Fruit fly (Drosophila melanogaster): ENCODE results near the gene CG14907.

CG14907 gene

dm6 chr3R:16649282-16649681 is 2.8 kb downstream of the CG14907 start:
- no peak for TF ChIP-seq ttk (optimal IDR thresholded peaks at IDR 0.05)
- no peak for TF ChIP-seq Sin3A (optimal IDR thresholded peaks at IDR 0.05)
- no peak for TF ChIP-seq insv (optimal IDR thresholded peaks at IDR 0.05)
- no peak for TF ChIP-seq psq (optimal IDR thresholded peaks at IDR 0.05)
- TF ChIP-seq Myc (optimal IDR thresholded peaks at IDR 0.05), result no peak
- TF ChIP-seq h (optimal IDR thresholded peaks at IDR 0.05), result no peak

dm6 chr3R:16647716-16648016 is 4.5 kb downstream of the CG14907 start:
- TF ChIP-seq Sin3A (optimal IDR thresholded peaks at IDR 0.05) (no peak), psq (optimal IDR thresholded peaks at IDR 0.05) (no peak), Myc (optimal IDR thresholded peaks at IDR 0.05) (no peak), ttk (optimal IDR thresholded peaks at IDR 0.05) (no peak), h (optimal IDR thresholded peaks at IDR 0.05) (no peak), insv (optimal IDR thresholded peaks at IDR 0.05) (no peak)

DNA sequence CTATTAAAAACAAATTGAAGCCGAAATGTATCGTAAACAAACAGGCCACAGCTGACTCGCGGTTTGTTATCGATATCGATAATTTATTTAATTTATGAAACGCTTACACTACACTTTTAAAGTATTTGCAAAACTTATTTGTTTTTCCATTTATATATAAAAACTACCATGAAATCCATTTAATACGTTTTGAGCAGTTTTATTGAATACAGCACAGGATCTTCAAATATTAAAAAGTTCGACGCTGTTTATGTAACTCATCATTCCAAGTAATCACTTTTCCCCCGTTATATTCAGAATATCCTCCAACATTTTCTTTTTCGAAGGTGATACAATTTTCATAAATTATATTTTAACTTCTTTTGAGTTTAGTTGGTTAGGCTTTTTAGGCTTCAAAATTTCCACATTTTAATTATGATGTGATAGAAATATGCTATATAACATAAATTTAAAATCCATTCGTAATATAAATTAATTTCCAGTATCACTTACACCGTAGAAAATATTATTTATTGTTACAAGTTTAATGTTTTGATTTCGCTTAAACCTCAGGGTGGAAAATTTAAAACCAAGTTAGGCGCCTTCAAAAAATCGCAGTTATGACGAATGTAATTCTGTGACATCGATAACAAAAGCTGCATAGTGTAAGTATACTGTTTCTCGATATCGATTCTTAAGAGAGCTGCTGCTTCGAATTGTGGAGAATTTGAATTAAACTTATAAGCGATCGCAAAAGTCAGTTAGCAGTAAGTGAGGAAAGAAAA is 5.0 kb downstream of the CG14907 start, which contains the start of the genes CG10324 and CCT3:
Gene CG10324, minus strand, starts transcription at position 53 of the 764 bp plus-strand sequence.
Gene CCT3, plus strand, starts transcription at position 654 of the 764 bp plus-strand sequence.
- TF ChIP-seq Myc (optimal IDR thresholded peaks at IDR 0.05) (no peak), ttk (optimal IDR thresholded peaks at IDR 0.05) (no peak)

dm6 chr3R:16643591-16643990 is 8.5 kb downstream of the CG14907 start, which contains the start of gene Arl6IP1:
TSS of gene Arl6IP1 (plus strand) at chr3R:16643605.
- TF ChIP-seq Sin3A (optimal IDR thresholded peaks at IDR 0.05) (no peak), Myc (optimal IDR thresholded peaks at IDR 0.05) (no peak), insv (optimal IDR thresholded peaks at IDR 0.05) (no peak), h (optimal IDR thresholded peaks at IDR 0.05) (no peak), psq (optimal IDR thresholded peaks at IDR 0.05) (no peak), ttk (optimal IDR thresholded peaks at IDR 0.05) (no peak)

dm6 chr3R:16640005-16640408 is 12.1 kb downstream of the CG14907 start, which contains the start of gene nonA-l:
TSS of gene nonA-l (plus strand) at chr3R:16640205.
- no peak for TF ChIP-seq Myc (optimal IDR thresholded peaks at IDR 0.05)
- TF ChIP-seq ttk (optimal IDR thresholded peaks at IDR 0.05), result no peak
- TF ChIP-seq psq (optimal IDR thresholded peaks at IDR 0.05), result no peak
- TF ChIP-seq h (optimal IDR thresholded peaks at IDR 0.05), result no peak
- TF ChIP-seq insv (optimal IDR thresholded peaks at IDR 0.05), result no peak
- no peak for TF ChIP-seq Sin3A (optimal IDR thresholded peaks at IDR 0.05)

dm6 chr3R:16632698-16633097 is 19.4 kb downstream of the CG14907 start:
- TF ChIP-seq Sin3A (optimal IDR thresholded peaks at IDR 0.05), result no peak
- TF ChIP-seq ttk (optimal IDR thresholded peaks at IDR 0.05), result no peak
- no peak for TF ChIP-seq insv (optimal IDR thresholded peaks at IDR 0.05)
- TF ChIP-seq Myc (optimal IDR thresholded peaks at IDR 0.05), result no peak
- TF ChIP-seq psq (optimal IDR thresholded peaks at IDR 0.05), result no peak
- TF ChIP-seq h (optimal IDR thresholded peaks at IDR 0.05), result no peak

DNA sequence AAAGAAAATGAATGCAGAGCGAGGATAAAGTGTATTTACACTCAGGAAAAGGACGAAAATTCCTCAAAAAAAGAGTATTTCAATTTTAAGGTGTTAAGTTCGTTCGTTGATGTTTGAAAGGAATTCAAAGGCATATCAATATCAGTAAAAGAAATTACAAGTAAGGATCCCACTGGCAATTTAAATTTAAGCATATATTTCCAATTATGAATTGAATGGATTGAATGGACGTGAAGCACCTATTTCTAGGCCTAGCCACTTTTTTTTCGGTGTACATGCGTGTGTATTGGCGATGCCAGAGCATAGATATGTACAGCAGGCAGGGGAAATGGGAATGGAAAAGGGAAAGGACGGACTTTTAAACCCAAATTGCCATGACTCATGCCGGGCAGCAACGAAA is 21.6 kb downstream of the CG14907 start:
- no peak for TF ChIP-seq Myc (optimal IDR thresholded peaks at IDR 0.05)
- no peak for TF ChIP-seq insv (optimal IDR thresholded peaks at IDR 0.05)
- no peak for TF ChIP-seq psq (optimal IDR thresholded peaks at IDR 0.05)
- TF ChIP-seq h (optimal IDR thresholded peaks at IDR 0.05), result no peak
- TF ChIP-seq Sin3A (optimal IDR thresholded peaks at IDR 0.05), result no peak
- no peak for TF ChIP-seq ttk (optimal IDR thresholded peaks at IDR 0.05)

DNA sequence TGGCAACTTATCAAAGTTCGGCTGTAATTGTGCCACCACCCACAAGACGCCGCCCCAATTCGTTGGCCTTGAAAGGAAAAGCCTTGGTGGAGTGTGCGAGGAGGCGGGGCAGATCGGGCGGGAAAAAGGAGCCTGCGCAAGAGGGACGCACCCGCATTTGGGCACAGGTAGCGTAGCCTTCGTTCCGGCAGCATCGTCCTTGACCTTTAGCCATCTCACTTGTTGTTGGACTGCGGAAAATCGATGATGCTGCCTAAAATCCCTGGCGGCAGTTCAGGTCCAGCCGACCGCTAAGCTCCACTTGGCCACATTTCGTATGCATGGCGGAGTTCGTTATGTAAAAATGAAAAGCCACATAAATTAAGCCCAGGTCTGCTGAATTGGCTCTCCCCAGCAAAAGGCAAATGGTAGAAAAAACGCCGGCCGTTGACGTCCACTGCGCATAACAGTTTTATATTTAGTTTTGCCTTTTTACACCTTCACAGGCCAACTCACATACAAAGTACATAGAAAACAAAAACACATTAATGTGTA is 25.2 kb downstream of the CG14907 start:
- TF ChIP-seq h (optimal IDR thresholded peaks at IDR 0.05), result no peak

DNA sequence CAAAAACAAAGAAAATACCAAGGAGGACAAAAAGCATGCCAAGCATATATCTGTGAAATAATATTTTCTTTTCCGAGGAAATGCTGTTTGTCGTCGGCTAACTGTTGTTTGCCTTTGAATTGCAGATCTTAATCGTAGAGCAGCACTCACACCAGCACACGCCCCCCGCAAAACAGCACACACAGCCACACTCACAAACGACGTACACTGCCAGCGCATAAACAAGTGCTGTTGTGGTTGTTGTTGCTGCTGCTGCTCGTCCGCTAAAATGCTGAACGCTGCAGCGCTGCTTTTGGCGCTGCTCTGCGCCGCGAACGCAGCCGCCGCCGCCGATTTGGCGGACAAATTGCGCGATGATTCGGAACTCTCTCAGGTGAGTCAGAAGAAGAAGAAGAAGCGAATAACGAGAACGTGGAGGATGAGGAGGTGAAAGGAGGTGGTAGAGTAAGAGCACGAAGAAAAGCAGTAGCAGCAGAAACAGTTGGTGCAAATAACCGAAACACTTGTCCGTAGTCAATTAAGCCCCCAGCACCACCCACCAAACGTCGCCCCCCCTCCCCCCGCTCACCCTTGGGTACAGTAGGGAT is 26.2 kb downstream of the CG14907 start:
- TF ChIP-seq Myc (optimal IDR thresholded peaks at IDR 0.05) (no peak), h (optimal IDR thresholded peaks at IDR 0.05) (no peak), ttk (optimal IDR thresholded peaks at IDR 0.05) (no peak), insv (optimal IDR thresholded peaks at IDR 0.05) (no peak), Sin3A (optimal IDR thresholded peaks at IDR 0.05) (no peak), psq (optimal IDR thresholded peaks at IDR 0.05) (no peak)

DNA sequence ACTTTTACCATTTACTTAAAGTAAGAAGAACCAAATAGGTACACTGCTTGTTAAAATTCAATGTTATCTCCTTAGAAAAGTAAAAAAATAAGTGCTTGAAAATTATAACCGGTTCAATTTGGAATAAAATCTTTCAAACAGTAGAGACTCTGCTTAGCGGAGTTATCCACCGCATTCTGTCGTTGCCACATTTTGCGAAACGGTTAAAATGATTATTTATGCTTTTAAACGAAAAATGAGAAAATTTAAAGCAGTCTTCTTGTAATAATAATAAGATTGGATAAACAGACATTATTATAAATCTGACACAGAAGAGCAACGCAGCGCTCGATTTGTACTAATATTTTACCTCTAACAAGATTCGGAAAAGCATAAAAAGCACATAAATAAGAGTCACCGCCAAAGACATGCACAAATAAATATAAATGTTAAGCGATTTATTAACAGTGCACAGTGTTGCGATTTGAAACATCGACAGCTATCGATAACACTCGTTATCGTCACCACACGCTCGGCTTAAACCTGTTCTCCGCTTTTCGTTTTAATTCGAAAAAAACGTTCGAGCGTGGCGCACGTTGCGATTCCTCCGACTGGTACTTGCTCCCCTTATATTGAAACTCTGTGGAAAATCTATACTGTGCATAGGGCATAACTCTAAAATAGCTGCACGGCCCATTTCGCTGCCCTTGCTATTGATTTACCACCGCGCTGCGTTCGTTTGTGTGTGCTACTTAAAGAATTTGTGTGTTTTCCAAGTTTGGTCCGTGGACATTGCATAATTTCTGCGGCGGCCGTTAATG is 27.2 kb downstream of the CG14907 start, which contains the start of gene Fas1:
Gene Fas1, plus strand, starts transcription at position 489 of the 800 bp plus-strand sequence.
- no peak for TF ChIP-seq Myc (optimal IDR thresholded peaks at IDR 0.05)
- no peak for TF ChIP-seq Sin3A (optimal IDR thresholded peaks at IDR 0.05)
- TF ChIP-seq psq (optimal IDR thresholded peaks at IDR 0.05), result no peak
- no peak for TF ChIP-seq h (optimal IDR thresholded peaks at IDR 0.05)
- no peak for TF ChIP-seq ttk (optimal IDR thresholded peaks at IDR 0.05)
- no peak for TF ChIP-seq insv (optimal IDR thresholded peaks at IDR 0.05)

DNA sequence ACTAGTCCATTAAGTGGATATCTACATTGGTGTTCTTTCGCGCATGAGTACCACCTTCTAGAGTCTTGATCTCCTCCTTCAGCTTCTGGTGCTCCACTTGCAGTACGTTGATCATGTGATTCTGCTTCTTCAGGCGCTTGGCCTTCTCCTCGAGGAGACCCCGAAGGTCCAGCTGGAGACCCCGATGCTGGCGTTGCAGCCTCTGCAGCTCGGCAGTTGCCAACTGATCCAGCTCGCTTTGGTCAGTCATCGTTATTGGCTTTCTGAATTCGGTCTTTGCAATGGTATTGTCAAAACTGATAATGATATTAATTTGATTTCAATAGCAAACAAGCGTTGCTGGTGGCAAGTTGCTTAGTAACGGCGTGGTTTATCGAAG is 27.8 kb downstream of the CG14907 start, which contains the start of gene Ccdc114:
Gene Ccdc114, minus strand, starts transcription at position 347 of the 379 bp plus-strand sequence.
- no peak for TF ChIP-seq ttk (optimal IDR thresholded peaks at IDR 0.05)
- TF ChIP-seq Sin3A (optimal IDR thresholded peaks at IDR 0.05), result no peak
- TF ChIP-seq psq (optimal IDR thresholded peaks at IDR 0.05), result no peak
- no peak for TF ChIP-seq insv (optimal IDR thresholded peaks at IDR 0.05)
- TF ChIP-seq Myc (optimal IDR thresholded peaks at IDR 0.05), result no peak
- no peak for TF ChIP-seq h (optimal IDR thresholded peaks at IDR 0.05)

dm6 chr3R:16620478-16620877 is 31.6 kb downstream of the CG14907 start, which contains the start of gene CG14893:
TSS of gene CG14893 (plus strand) at chr3R:16620778.
- no peak for TF ChIP-seq ttk (optimal IDR thresholded peaks at IDR 0.05)
- no peak for TF ChIP-seq Myc (optimal IDR thresholded peaks at IDR 0.05)
- TF ChIP-seq h (optimal IDR thresholded peaks at IDR 0.05), result no peak
- TF ChIP-seq psq (optimal IDR thresholded peaks at IDR 0.05), result no peak
- no peak for TF ChIP-seq insv (optimal IDR thresholded peaks at IDR 0.05)

All from Kc167 (cell line).